Fruit fly (Drosophila melanogaster): Measurements from ENCODE around the gene Synd.

DNA sequence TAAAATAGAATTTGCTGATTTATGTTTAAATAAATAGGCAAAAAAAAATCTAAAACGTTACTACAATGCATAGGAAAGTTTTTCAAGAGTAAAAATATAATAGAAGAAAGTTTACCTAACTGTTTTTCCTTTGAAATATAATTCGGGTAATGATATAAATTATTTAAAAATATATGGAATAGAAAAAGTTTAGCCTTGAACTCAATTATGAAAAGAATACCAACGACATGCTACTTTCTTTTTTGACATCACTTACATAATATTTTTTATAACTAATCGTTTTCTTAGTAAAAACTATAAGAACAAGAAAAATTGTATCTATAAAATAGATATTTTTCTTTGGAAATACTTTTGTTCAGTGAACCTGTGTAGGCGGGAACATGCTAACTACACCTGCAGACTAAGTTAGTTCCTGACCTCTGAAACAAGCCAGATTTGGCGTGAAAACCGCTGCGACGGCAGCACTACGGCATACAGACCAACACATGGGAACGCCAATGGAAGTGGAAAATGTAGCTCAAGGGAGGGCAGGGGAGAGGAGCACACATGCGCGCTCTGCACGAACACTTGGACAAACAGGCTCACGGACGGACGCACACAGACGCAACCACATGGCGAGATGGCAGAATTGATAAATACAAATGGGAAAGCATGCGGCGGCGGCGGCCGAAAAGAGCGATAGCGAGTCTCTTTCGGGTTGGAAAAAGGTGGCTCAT, 3.0 kb upstream of the Synd start:
- TF ChIP-seq CG15336 (GFP tag; IDR thresholded peaks at IDR 0.05) (no peak), CG6808 (GFP tag; optimal IDR thresholded peaks at IDR 0.05) (no peak), CG6276 (GFP tag; optimal IDR thresholded peaks at IDR 0.05) (peak; percentile 29), Blimp-1 (GFP tag; optimal IDR thresholded peaks at IDR 0.05) (peak; percentile 3), svp (GFP tag) (peak; percentile 73)
